Worm (Caenorhabditis elegans) whole organism, L1 larva: ENCODE data around the gene C27C12.1.

Source experiments
- F16B12.6 ChIP-seq: fragments of 150-350 bp; optimal IDR thresholded peaks from 2 replicates; lab custom pipeline; 2014; ENCODE audit warnings: missing biosample characterization, missing genetic modification characterization
- aly-2 ChIP-seq: fragments of 150-350 bp; optimal IDR thresholded peaks from 2 replicates; lab custom pipeline; 2014; ENCODE audit warnings: missing biosample characterization, missing genetic modification characterization
- blmp-1 ChIP-seq: fragments of 150-350 bp; optimal IDR thresholded peaks from 2 replicates; lab custom pipeline; 2014; ENCODE audit warnings: missing biosample characterization, missing genetic modification characterization
- ceh-82 ChIP-seq, 3 experiments: fragments of 150-350 bp in 1 of 3; sonication (generic microtip) in 2 of 3; optimal IDR thresholded peaks; 2 replicates each; lab custom pipeline; 2014 to 2017; ENCODE audit warnings: missing biosample characterization in 3 of 3, missing genetic modification characterization in 3 of 3
- ceh-90 ChIP-seq: sonication (generic microtip); optimal IDR thresholded peaks from 2 replicates; lab custom pipeline; 2016; ENCODE audit warnings: missing genetic modification characterization, missing compliant biosample characterization
- ces-1 ChIP-seq: fragments of 150-350 bp; optimal IDR thresholded peaks from 2 replicates; lab custom pipeline; 2014; ENCODE audit warnings: missing biosample characterization, missing genetic modification reagents, missing genetic modification characterization
- dpl-1 ChIP-seq, 3 experiments: fragments of 150-350 bp in 2 of 3; sonication (generic microtip) in 1 of 3; optimal IDR thresholded peaks; 2 replicates each; lab custom pipeline; 2014 to 2017; ENCODE audit warnings: missing biosample characterization in 3 of 3, missing genetic modification characterization in 3 of 3, missing genetic modification reagents in 3 of 3
- efl-1 ChIP-seq, 4 experiments: fragments of 150-350 bp; optimal IDR thresholded peaks in 3 of 4; peaks in 1 of 4; 1 replicate in 1 of 4; 2 replicates in 3 of 4; lab custom pipeline; 2014; ENCODE audit warnings: missing biosample characterization in 2 of 4, missing genetic modification characterization in 2 of 4, missing genetic modification reagents in 2 of 4
- egl-13 ChIP-seq: sonication (generic microtip); optimal IDR thresholded peaks from 2 replicates; lab custom pipeline; 2016; ENCODE audit warnings: missing genotype, missing genetic modification reagents, missing genetic modification characterization, missing compliant biosample characterization
- egl-27 ChIP-seq, 2 experiments: fragments of 150-350 bp in 1 of 2; sonication (generic microtip); optimal IDR thresholded peaks; 3 replicates each; lab custom pipeline; 2017 to 2018; ENCODE audit warnings: missing biosample characterization in 2 of 2, missing genetic modification characterization in 2 of 2, missing genetic modification reagents in 2 of 2
- elt-2 ChIP-seq: sonication (generic microtip); optimal IDR thresholded peaks from 2 replicates; lab custom pipeline; 2016; ENCODE audit warnings: missing genetic modification characterization, mild to moderate bottlenecking, inconsistent platforms, missing compliant biosample characterization, missing genetic modification reagents
- ets-5 ChIP-seq: fragments of 200-800 bp; sonication (Bioruptor generic); IDR thresholded peaks from 2 replicates; pipeline ENCODE4 v1.3.6; 2022; ENCODE audit warnings: missing genetic modification characterization, missing compliant biosample characterization
- fkh-10 ChIP-seq: sonication (generic microtip); optimal IDR thresholded peaks from 2 replicates; lab custom pipeline; 2017; ENCODE audit warnings: missing biosample characterization, missing genetic modification reagents, missing genetic modification characterization
- fkh-4 ChIP-seq: sonication (generic microtip); optimal IDR thresholded peaks from 2 replicates; lab custom pipeline; 2016; ENCODE audit warnings: missing compliant biosample characterization, missing genetic modification characterization, borderline replicate concordance
- grh-1 ChIP-seq: fragments of 200-800 bp; sonication (Bioruptor generic); IDR thresholded peaks from 2 replicates; pipeline ENCODE4 v1.3.6; 2022; ENCODE audit warnings: missing genetic modification reagents, missing genetic modification characterization, missing compliant biosample characterization
- hlh-17 ChIP-seq: fragments of 200-800 bp; sonication (Bioruptor generic); optimal IDR thresholded peaks from 2 replicates; lab custom pipeline; 2018; ENCODE audit warnings: missing genetic modification characterization, mild to moderate bottlenecking, missing compliant biosample characterization, moderate library complexity, borderline replicate concordance
- hlh-4 ChIP-seq: sonication (generic microtip); optimal IDR thresholded peaks from 2 replicates; lab custom pipeline; 2016; ENCODE audit warnings: mild to moderate bottlenecking, missing genetic modification characterization, missing compliant biosample characterization
- hpl-2 ChIP-seq: fragments of 150-350 bp; optimal IDR thresholded peaks from 2 replicates; lab custom pipeline; 2014; ENCODE audit warnings: missing biosample characterization, missing genetic modification reagents, missing genetic modification characterization
- irx-1 ChIP-seq: sonication (generic microtip); optimal IDR thresholded peaks from 2 replicates; lab custom pipeline; 2016; ENCODE audit warnings: missing genetic modification characterization, missing compliant biosample characterization
- isw-1 ChIP-seq: fragments of 200-800 bp; sonication (Bioruptor generic); IDR thresholded peaks from 2 replicates; pipeline ENCODE4 v1.3.6; 2022; ENCODE audit warnings: missing genetic modification characterization, missing compliant biosample characterization
- lin-35 ChIP-seq, 2 experiments: fragments of 150-350 bp; optimal IDR thresholded peaks; 2 replicates each; lab custom pipeline; 2014; ENCODE audit warnings: missing biosample characterization in 2 of 2, missing genetic modification characterization in 2 of 2, missing genetic modification reagents in 2 of 2
- lin-39 ChIP-seq: fragments of 150-350 bp; optimal IDR thresholded peaks from 2 replicates; lab custom pipeline; 2014; ENCODE audit warnings: missing biosample characterization, missing genetic modification reagents, missing genetic modification characterization
- lsy-2 ChIP-seq, 2 experiments: fragments of 150-350 bp; optimal IDR thresholded peaks; 2 replicates each; lab custom pipeline; 2014; ENCODE audit warnings: missing biosample characterization in 2 of 2, missing genetic modification characterization in 2 of 2
- mab-9 ChIP-seq: fragments of 200-800 bp; sonication (Bioruptor generic); IDR thresholded peaks from 2 replicates; pipeline ENCODE4 v1.3.6; 2022; ENCODE audit warnings: missing genetic modification reagents, missing genetic modification characterization, missing compliant biosample characterization
- mdl-1 ChIP-seq, 2 experiments: fragments of 150-350 bp; optimal IDR thresholded peaks; 2 replicates each; lab custom pipeline; 2014 to 2017; ENCODE audit warnings: missing biosample characterization in 2 of 2, missing genetic modification characterization in 2 of 2, inconsistent platforms in 1 of 2
- nhr-12 ChIP-seq: sonication (generic microtip); optimal IDR thresholded peaks from 2 replicates; lab custom pipeline; 2017; ENCODE audit warnings: missing biosample characterization, missing genetic modification characterization
- nhr-237 ChIP-seq: fragments of 150-350 bp; optimal IDR thresholded peaks from 2 replicates; lab custom pipeline; 2014; ENCODE audit warnings: missing biosample characterization, missing genetic modification characterization
- nhr-76 ChIP-seq: sonication (generic microtip); optimal IDR thresholded peaks from 2 replicates; lab custom pipeline; 2017; ENCODE audit warnings: missing biosample characterization, missing genetic modification characterization
- nhr-77 ChIP-seq: fragments of 150-350 bp; optimal IDR thresholded peaks from 2 replicates; lab custom pipeline; 2014; ENCODE audit warnings: missing biosample characterization, missing genetic modification characterization
- nhr-84 ChIP-seq: sonication (generic microtip); optimal IDR thresholded peaks from 2 replicates; lab custom pipeline; 2017; ENCODE audit warnings: missing biosample characterization, missing genetic modification characterization
- nhr-90 ChIP-seq: sonication (generic microtip); optimal IDR thresholded peaks from 2 replicates; lab custom pipeline; 2016; ENCODE audit warnings: mild to moderate bottlenecking, missing genetic modification characterization, missing compliant biosample characterization; ENCODE audit not compliant: poor library complexity
- pag-3 ChIP-seq: sonication (generic microtip); optimal IDR thresholded peaks from 2 replicates; lab custom pipeline; 2017; ENCODE audit warnings: missing genetic modification characterization, mild to moderate bottlenecking, missing compliant biosample characterization, antibody characterized with exemption, borderline replicate concordance; ENCODE audit not compliant: insufficient read depth
- rnt-1 ChIP-seq: sonication (generic microtip); optimal IDR thresholded peaks from 2 replicates; lab custom pipeline; 2016; ENCODE audit warnings: mild to moderate bottlenecking, missing genetic modification characterization, moderate library complexity, missing compliant biosample characterization
- snu-23 ChIP-seq: sonication (generic microtip); optimal IDR thresholded peaks from 2 replicates; lab custom pipeline; 2016; ENCODE audit warnings: missing genetic modification characterization, missing compliant biosample characterization
- sptf-1 ChIP-seq: fragments of 150-350 bp; optimal IDR thresholded peaks from 2 replicates; lab custom pipeline; 2014; ENCODE audit warnings: missing biosample characterization, missing genetic modification characterization
- sup-37 ChIP-seq: fragments of 200-800 bp; sonication (Bioruptor generic); optimal IDR thresholded peaks from 2 replicates; lab custom pipeline; 2018; ENCODE audit warnings: mild to moderate bottlenecking, missing genetic modification characterization, missing compliant biosample characterization
- swsn-7 ChIP-seq: sonication (generic microtip); optimal IDR thresholded peaks from 2 replicates; lab custom pipeline; 2016; ENCODE audit warnings: missing genetic modification characterization, missing compliant biosample characterization
- tbx-2 ChIP-seq: sonication (generic microtip); optimal IDR thresholded peaks from 2 replicates; lab custom pipeline; 2016; ENCODE audit warnings: missing genetic modification characterization, missing compliant biosample characterization
- tlp-1 ChIP-seq: fragments of 150-350 bp; optimal IDR thresholded peaks from 2 replicates; lab custom pipeline; 2014; ENCODE audit warnings: missing biosample characterization, missing genetic modification characterization
- unc-98 ChIP-seq: fragments of 200-800 bp; sonication (Bioruptor generic); IDR thresholded peaks from 2 replicates; pipeline ENCODE4 v1.3.6; 2022; ENCODE audit warnings: missing genetic modification characterization, missing compliant biosample characterization
- zip-4 ChIP-seq: fragments of 200-800 bp; sonication (Bioruptor generic); optimal IDR thresholded peaks from 2 replicates; lab custom pipeline; 2018; ENCODE audit warnings: mild to moderate bottlenecking, missing genetic modification characterization, moderate library complexity, missing compliant biosample characterization
- ztf-11 ChIP-seq, 2 experiments: sonication (generic microtip); optimal IDR thresholded peaks; 2 replicates each; lab custom pipeline; 2016 to 2017; ENCODE audit warnings: missing genetic modification characterization in 2 of 2, missing biosample characterization in 1 of 2, missing compliant biosample characterization in 1 of 2

Gene C27C12.1

DNA sequence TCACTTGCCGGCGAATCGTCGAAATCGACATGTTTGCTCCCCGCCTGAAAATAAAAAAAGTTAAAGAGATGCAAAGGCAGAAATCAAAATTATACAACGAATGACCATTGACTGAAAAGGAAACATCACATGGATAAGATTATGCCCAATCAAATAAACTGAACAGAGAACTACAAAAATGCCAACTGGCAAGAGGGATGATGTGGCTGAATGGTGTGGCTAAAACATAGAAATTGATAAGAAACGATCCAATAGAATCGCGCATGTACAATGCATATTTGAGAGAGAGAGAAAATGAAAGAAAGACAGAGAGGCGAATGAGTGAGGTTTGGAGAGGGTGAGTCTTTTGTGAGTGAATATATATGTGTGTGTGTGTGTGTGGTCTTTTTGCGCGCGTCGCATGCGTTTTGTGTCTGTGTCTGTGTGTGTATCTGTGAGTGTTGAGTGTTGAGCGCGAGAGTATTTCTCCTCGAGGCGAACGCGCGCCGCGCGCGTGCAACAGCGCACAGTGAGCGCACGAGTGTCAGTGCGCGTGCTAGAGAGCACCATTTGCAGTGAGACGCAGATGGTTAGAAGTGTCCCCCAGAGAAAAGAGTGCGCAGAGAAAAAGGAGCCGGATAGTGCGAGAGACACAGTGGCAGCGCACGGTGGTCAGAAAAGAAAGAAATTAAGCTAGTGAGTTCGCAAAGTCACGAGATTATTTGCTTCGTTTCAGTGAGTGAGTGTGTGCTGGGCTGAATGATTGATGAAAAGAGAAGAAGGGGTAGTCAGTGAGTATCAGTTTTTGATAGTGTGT, 34.9 kb downstream of the C27C12.1 start, which contains the start of gene epn-1 (continued):
- peak; percentile 45 for TF ChIP-seq nhr-76 (tag; lab: Kevin White, UChicago)
- TF ChIP-seq rnt-1 (tag; lab: Kevin White, UChicago): peak; percentile 94

DNA sequence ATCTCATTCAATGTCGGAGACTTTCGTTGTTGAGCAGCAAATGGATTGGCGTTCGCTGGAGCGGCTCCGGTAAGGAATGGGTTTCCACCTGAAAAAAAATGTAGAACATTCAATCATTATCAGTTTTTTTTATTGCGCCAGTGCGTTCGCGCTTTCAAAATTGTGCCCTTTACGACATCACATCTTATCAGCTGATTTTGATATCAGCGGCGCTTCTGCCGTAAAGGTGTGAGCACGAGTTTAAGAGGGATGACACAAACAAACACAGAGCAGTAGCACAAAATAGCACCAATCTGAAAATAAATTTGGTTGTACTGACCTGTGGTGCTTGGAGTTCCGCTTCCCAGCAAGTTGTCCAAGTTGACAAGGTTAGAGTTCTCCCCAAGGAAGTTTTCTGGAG, 36.8 kb downstream of the C27C12.1 start:
- no peak for TF ChIP-seq efl-1 (optimal IDR thresholded peaks at IDR 0.05; lab: Kevin White, UChicago)
- TF ChIP-seq efl-1 (GFP tag; optimal IDR thresholded peaks at IDR 0.05 in 1 of 2; lab: Kevin White, UChicago): peak in 1 of 2 experiments; percentile 85
- TF ChIP-seq egl-13: no peak
- TF ChIP-seq elt-2 (tag; lab: Kevin White, UChicago): peak; percentile 76
- TF ChIP-seq hlh-17 (GFP tag; lab: Kevin White, UChicago): no peak
- TF ChIP-seq lin-35 (GFP tag; optimal IDR thresholded peaks at IDR 0.05; lab: Kevin White, UChicago): no peak
- TF ChIP-seq, all 84 proteins: peak for 2

DNA sequence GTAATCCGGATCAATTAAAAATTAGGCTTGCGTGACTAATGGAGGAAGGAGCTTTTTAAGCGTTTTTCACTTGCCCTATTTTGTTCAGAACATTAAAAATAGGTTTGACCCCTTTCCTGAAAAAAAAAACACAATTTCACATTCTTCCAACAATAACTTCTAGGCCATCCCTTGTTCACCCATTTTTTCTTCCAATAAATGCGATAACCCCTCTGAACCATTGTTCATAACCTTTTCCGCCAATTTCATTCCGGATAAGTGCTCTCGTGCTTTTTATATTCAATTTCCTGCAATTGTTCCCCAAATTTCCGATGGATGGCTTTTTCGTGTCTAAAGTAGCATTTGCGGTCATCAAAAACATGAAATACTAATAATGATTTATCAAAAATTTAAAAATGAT, 38.1 kb downstream of the C27C12.1 start:
- no peak for TF ChIP-seq tbx-2
- no peak for TF ChIP-seq fkh-4 (tag; lab: Kevin White, UChicago)
- TF ChIP-seq unc-98 (GFP tag; lab: Robert Waterston, UW): no peak
- TF ChIP-seq elt-2 (tag; lab: Kevin White, UChicago): peak; percentile 20
- peak; percentile 4 for TF ChIP-seq aly-2
- TF ChIP-seq ces-1 (GFP tag; lab: Kevin White, UChicago): no peak
- TF ChIP-seq nhr-90 (tag; lab: Kevin White, UChicago): peak; percentile 8
- TF ChIP-seq dpl-1 (GFP tag; optimal IDR thresholded peaks at IDR 0.05; lab: Kevin White, UChicago): no peak
- no peak for TF ChIP-seq ceh-82 (tag; optimal IDR thresholded peaks at IDR 0.05; lab: Kevin White, UChicago)

DNA sequence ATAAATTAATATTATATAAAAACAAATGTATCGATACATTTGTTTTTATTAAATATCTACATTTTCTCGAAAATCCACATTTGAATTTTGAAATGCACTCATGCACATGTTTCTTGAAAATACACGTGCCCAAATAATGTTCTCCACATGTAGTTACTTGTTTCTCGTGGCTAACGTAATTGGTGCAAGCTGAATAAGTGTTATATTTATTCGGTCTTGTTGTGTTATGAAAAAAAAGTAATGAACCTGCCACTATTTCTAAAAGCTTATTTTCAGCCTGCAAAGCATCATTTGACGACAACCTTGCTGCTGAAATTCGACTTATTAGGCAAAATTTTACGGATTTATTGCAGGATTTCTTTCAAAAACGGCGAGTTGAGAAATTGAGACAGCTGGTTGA, 40.2 kb downstream of the C27C12.1 start:
- TF ChIP-seq swsn-7 (tag; lab: Kevin White, UChicago) (peak; percentile 79), mdl-1 (tag; optimal IDR thresholded peaks at IDR 0.05; lab: Kevin White, UChicago) (peak in 1 of 2 experiments; percentile 43), nhr-12 (no peak), lin-39 (tag; lab: Kevin White, UChicago) (peak; percentile 79), irx-1 (tag; lab: Kevin White, UChicago) (peak; percentile 90), isw-1 (GFP tag; lab: Robert Waterston, UW) (peak; percentile 40), tbx-2 (peak; percentile 84), lsy-2 (tag; optimal IDR thresholded peaks at IDR 0.05; lab: Kevin White, UChicago) (peak; percentile 78 to 79), sptf-1 (tag; lab: Kevin White, UChicago) (no peak), mab-9 (GFP tag; lab: Robert Waterston, UW) (peak; percentile 79), nhr-76 (tag; lab: Kevin White, UChicago) (no peak), tlp-1 (tag; lab: Kevin White, UChicago) (no peak), fkh-4 (tag; lab: Kevin White, UChicago) (peak; percentile 47), nhr-84 (no peak), unc-98 (GFP tag; lab: Robert Waterston, UW) (no peak), nhr-77 (peak; percentile 74), nhr-237 (tag; lab: Kevin White, UChicago) (no peak), snu-23 (peak; percentile 91), hlh-4 (tag; lab: Kevin White, UChicago) (no peak), zip-4 (peak; percentile 81), ces-1 (GFP tag; lab: Kevin White, UChicago) (no peak), sup-37 (GFP tag; lab: Kevin White, UChicago) (peak; percentile 66), ceh-82 (tag; optimal IDR thresholded peaks at IDR 0.05; lab: Kevin White, UChicago) (peak; percentile 78 to 86 (median 86)), egl-27 (tag; optimal IDR thresholded peaks at IDR 0.05; lab: Kevin White, UChicago) (peak in 1 of 2 experiments; percentile 3), dpl-1 (GFP tag; optimal IDR thresholded peaks at IDR 0.05; lab: Kevin White, UChicago) (peak in 2 of 3 experiments; percentile 35 to 44), blmp-1 (peak; percentile 18), ets-5 (GFP tag; lab: Robert Waterston, UW) (no peak), fkh-10 (peak; percentile 66), hpl-2 (GFP tag; lab: Kevin White, UChicago) (peak; percentile 76), pag-3 (no peak), F16B12.6 (no peak), ztf-11 (tag; optimal IDR thresholded peaks at IDR 0.05; lab: Kevin White, UChicago) (peak in 1 of 2 experiments; percentile 52), grh-1 (GFP tag; lab: Robert Waterston, UW) (peak; percentile 52), ceh-90 (tag; lab: Kevin White, UChicago) (peak; percentile 29)
